Worm (Caenorhabditis elegans) whole organism, L3 larva: Measurements from ENCODE around the gene Y94H6A.12.

Source experiments
- R02D3.7 ChIP-seq: fragments of 150-350 bp; optimal IDR thresholded peaks from 2 replicates; lab custom pipeline; 2014; ENCODE audit warnings: missing biosample characterization, missing genetic modification characterization
- ZK546.5 ChIP-seq: sonication (generic microtip); optimal IDR thresholded peaks from 2 replicates; lab custom pipeline; 2017; ENCODE audit warnings: missing biosample characterization, missing genetic modification characterization
- aly-2 ChIP-seq: fragments of 150-350 bp; optimal IDR thresholded peaks from 2 replicates; lab custom pipeline; 2014; ENCODE audit warnings: missing biosample characterization, missing genetic modification characterization
- ama-1 ChIP-seq: fragments of 150-350 bp; optimal IDR thresholded peaks from 2 replicates; lab custom pipeline; 2018
- ceh-16 ChIP-seq: sonication (generic microtip); optimal IDR thresholded peaks from 2 replicates; lab custom pipeline; 2017; ENCODE audit warnings: missing biosample characterization, missing genetic modification characterization
- ceh-28 ChIP-seq: fragments of 150-350 bp; optimal IDR thresholded peaks from 2 replicates; lab custom pipeline; 2014; ENCODE audit warnings: missing biosample characterization, missing genetic modification reagents, missing genetic modification characterization
- ceh-82 ChIP-seq: fragments of 150-350 bp; optimal IDR thresholded peaks from 2 replicates; lab custom pipeline; 2014; ENCODE audit warnings: missing biosample characterization, missing genetic modification characterization
- ceh-9 ChIP-seq: sonication (generic microtip); optimal IDR thresholded peaks from 2 replicates; lab custom pipeline; 2018; ENCODE audit warnings: missing biosample characterization, missing genetic modification characterization
- daf-12 ChIP-seq: fragments of 150-350 bp; optimal IDR thresholded peaks from 2 replicates; lab custom pipeline; 2014; ENCODE audit warnings: missing biosample characterization, missing genetic modification reagents, missing genetic modification characterization
- egl-27 ChIP-seq: sonication (generic microtip); optimal IDR thresholded peaks from 4 replicates; lab custom pipeline; 2017; ENCODE audit warnings: missing biosample characterization, missing genetic modification reagents, missing genetic modification characterization
- egl-5 ChIP-seq: fragments of 150-350 bp; optimal IDR thresholded peaks from 2 replicates; lab custom pipeline; 2017; ENCODE audit warnings: missing biosample characterization, missing genetic modification reagents, missing genetic modification characterization, inconsistent platforms
- elt-2 ChIP-seq: sonication (generic microtip); optimal IDR thresholded peaks from 2 replicates; lab custom pipeline; 2016; ENCODE audit warnings: missing genetic modification reagents, mild to moderate bottlenecking, missing genetic modification characterization, missing compliant biosample characterization
- elt-3 ChIP-seq, 3 experiments: fragments of 150-350 bp in 1 of 3; sonication (generic microtip) in 2 of 3; optimal IDR thresholded peaks; 2 replicates in 2 of 3; 4 replicates in 1 of 3; lab custom pipeline; 2014 to 2017; ENCODE audit warnings: missing biosample characterization in 3 of 3, missing genetic modification characterization in 3 of 3
- eor-1 ChIP-seq, 2 experiments: fragments of 150-350 bp; optimal IDR thresholded peaks; 2 replicates each; lab custom pipeline; 2014 to 2018; ENCODE audit warnings: missing biosample characterization in 2 of 2, missing genetic modification characterization in 2 of 2
- fkh-10 ChIP-seq: sonication (generic microtip); optimal IDR thresholded peaks from 2 replicates; lab custom pipeline; 2017; ENCODE audit warnings: missing biosample characterization, missing genetic modification reagents, missing genetic modification characterization
- fkh-2 ChIP-seq: fragments of 150-350 bp; optimal IDR thresholded peaks from 2 replicates; lab custom pipeline; 2014; ENCODE audit warnings: missing biosample characterization, missing genetic modification reagents, missing genetic modification characterization
- fos-1 ChIP-seq: fragments of 150-350 bp; optimal IDR thresholded peaks from 2 replicates; lab custom pipeline; 2014; ENCODE audit warnings: missing biosample characterization, missing genetic modification characterization
- hmg-11 ChIP-seq: sonication (generic microtip); optimal IDR thresholded peaks from 2 replicates; lab custom pipeline; 2016; ENCODE audit warnings: missing genetic modification characterization, missing compliant biosample characterization
- lin-15B ChIP-seq: fragments of 150-350 bp; optimal IDR thresholded peaks from 2 replicates; lab custom pipeline; 2014; ENCODE audit warnings: missing biosample characterization, missing genetic modification characterization
- lin-39 ChIP-seq: fragments of 150-350 bp; optimal IDR thresholded peaks from 2 replicates; lab custom pipeline; 2018; ENCODE audit warnings: missing biosample characterization, missing genetic modification reagents, missing genetic modification characterization
- mdl-1 ChIP-seq: fragments of 150-350 bp; optimal IDR thresholded peaks from 2 replicates; lab custom pipeline; 2014; ENCODE audit warnings: missing biosample characterization, missing genetic modification characterization
- mml-1 ChIP-seq: fragments of 150-350 bp; sonication (generic microtip); optimal IDR thresholded peaks from 3 replicates; lab custom pipeline; 2014; ENCODE audit warnings: missing biosample characterization, missing genetic modification characterization
- nfya-1 ChIP-seq: sonication (generic microtip); optimal IDR thresholded peaks from 2 replicates; lab custom pipeline; 2017; ENCODE audit warnings: missing genetic modification characterization, mild to moderate bottlenecking, missing compliant biosample characterization, antibody characterized with exemption, moderate library complexity; ENCODE audit not compliant: insufficient read depth
- nhr-11 ChIP-seq: fragments of 150-350 bp; optimal IDR thresholded peaks from 2 replicates; lab custom pipeline; 2014; ENCODE audit warnings: missing biosample characterization, missing genetic modification characterization
- nhr-12 ChIP-seq: fragments of 150-350 bp; optimal IDR thresholded peaks from 2 replicates; lab custom pipeline; 2014; ENCODE audit warnings: missing biosample characterization, missing genetic modification characterization
- nhr-23 ChIP-seq: fragments of 150-350 bp; optimal IDR thresholded peaks from 2 replicates; lab custom pipeline; 2014; ENCODE audit warnings: missing biosample characterization, missing genetic modification reagents, missing genetic modification characterization
- nhr-237 ChIP-seq: fragments of 150-350 bp; optimal IDR thresholded peaks from 2 replicates; lab custom pipeline; 2014; ENCODE audit warnings: missing biosample characterization, missing genetic modification characterization
- nhr-28 ChIP-seq: fragments of 150-350 bp; optimal IDR thresholded peaks from 2 replicates; lab custom pipeline; 2014; ENCODE audit warnings: missing biosample characterization, missing genetic modification characterization
- nhr-43 ChIP-seq: sonication (generic microtip); optimal IDR thresholded peaks from 2 replicates; lab custom pipeline; 2016; ENCODE audit warnings: mild to moderate bottlenecking, missing genetic modification characterization, missing compliant biosample characterization; ENCODE audit not compliant: poor library complexity, severe bottlenecking
- nhr-67 ChIP-seq: fragments of 150-350 bp; optimal IDR thresholded peaks from 2 replicates; lab custom pipeline; 2014; ENCODE audit warnings: missing biosample characterization, missing genetic modification characterization
- nhr-76 ChIP-seq: fragments of 150-350 bp; sonication (generic microtip); optimal IDR thresholded peaks from 5 replicates; lab custom pipeline; 2014; ENCODE audit warnings: missing biosample characterization, missing genetic modification characterization
- nhr-77 ChIP-seq: fragments of 150-350 bp; optimal IDR thresholded peaks from 2 replicates; lab custom pipeline; 2014; ENCODE audit warnings: missing biosample characterization, missing genetic modification characterization
- pha-4 ChIP-seq: fragments of 150-350 bp; optimal IDR thresholded peaks from 2 replicates; lab custom pipeline; 2014; ENCODE audit warnings: missing biosample characterization, missing genetic modification reagents, missing genetic modification characterization
- pqm-1 ChIP-seq: fragments of 150-350 bp; optimal IDR thresholded peaks from 2 replicates; lab custom pipeline; 2017; ENCODE audit warnings: missing biosample characterization, missing genetic modification characterization, inconsistent platforms
- sea-2 ChIP-seq: fragments of 150-350 bp; sonication (generic microtip); optimal IDR thresholded peaks from 4 replicates; lab custom pipeline; 2014; ENCODE audit warnings: missing biosample characterization, missing genetic modification reagents, missing genetic modification characterization
- snpc-4 ChIP-seq: fragments of 150-350 bp; optimal IDR thresholded peaks from 2 replicates; lab custom pipeline; 2014; ENCODE audit warnings: missing biosample characterization, missing genetic modification characterization
- tbx-2 ChIP-seq: sonication (generic microtip); optimal IDR thresholded peaks from 2 replicates; lab custom pipeline; 2016; ENCODE audit warnings: mild to moderate bottlenecking, missing genetic modification characterization, missing compliant biosample characterization
- unc-62 ChIP-seq: fragments of 150-350 bp; sonication (generic microtip); optimal IDR thresholded peaks from 4 replicates; lab custom pipeline; 2014; ENCODE audit warnings: missing biosample characterization, missing genetic modification reagents, missing genetic modification characterization
- zag-1 ChIP-seq: fragments of 150-350 bp; optimal IDR thresholded peaks from 2 replicates; lab custom pipeline; 2014; ENCODE audit warnings: missing biosample characterization, missing genetic modification characterization
- ztf-11 ChIP-seq: fragments of 150-350 bp; optimal IDR thresholded peaks from 2 replicates; lab custom pipeline; 2014; ENCODE audit warnings: missing biosample characterization, missing genetic modification characterization
- ztf-4 ChIP-seq: fragments of 150-350 bp; optimal IDR thresholded peaks from 2 replicates; lab custom pipeline; 2014; ENCODE audit warnings: missing biosample characterization, missing genetic modification characterization

Y94H6A.12 gene

DNA sequence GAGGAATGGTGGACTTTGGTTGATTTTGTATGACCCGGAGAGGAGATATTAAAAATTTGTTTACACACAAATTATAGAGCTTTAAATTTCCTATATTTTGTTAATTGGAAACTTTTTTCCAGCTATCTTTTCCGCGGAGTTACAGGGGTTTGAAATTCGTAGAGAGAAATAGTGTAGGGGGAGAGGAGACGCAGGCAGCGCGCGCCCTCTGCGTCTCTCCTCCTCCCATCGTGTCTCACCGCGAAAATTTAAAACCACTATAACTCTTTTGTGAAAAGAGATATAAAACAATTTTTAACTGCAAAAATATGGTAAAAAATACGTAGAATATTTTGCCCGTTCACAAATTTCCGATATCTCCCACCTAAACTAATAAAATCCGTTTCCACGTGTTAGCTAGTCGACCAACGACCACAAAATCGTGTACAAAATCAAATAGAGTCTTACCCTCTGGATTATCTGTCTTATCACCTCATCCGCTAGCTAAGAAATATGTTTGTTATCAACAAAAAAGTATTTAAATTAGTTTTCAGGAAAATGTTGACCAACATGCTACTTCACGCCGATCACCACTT, 29.7 kb upstream of the Y94H6A.12 start, which contains the start of gene nhr-277:
Gene nhr-277 (plus strand): TSS at position 525 of the 575 bp plus-strand sequence.
- TF ChIP-seq eor-1 (tag; optimal IDR thresholded peaks at IDR 0.05; lab: Kevin White, UChicago) (no peak), ZK546.5 (tag; lab: Kevin White, UChicago) (no peak), aly-2 (no peak), pha-4 (no peak), R02D3.7 (tag; lab: Kevin White, UChicago) (no peak), nhr-237 (tag; lab: Kevin White, UChicago) (no peak)

DNA sequence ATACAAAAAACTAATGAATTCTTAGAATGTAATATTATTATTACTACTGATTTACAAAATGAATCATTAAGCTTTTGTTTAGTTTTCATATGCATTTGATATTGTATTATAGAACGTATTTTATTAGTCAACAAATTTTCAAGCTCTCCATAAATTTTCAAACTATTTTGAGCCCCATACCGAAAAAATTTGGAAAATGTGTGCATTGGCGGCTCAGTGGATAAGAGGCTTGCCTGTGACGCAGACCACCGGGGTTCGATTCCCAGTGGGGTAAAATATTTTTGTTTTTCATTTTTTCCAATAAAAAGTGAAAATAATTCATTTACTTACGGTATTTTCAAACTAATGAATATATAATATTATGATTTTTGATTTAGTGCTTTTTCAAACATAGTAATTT, 25.6 kb upstream of the Y94H6A.12 start:
- no peak for TF ChIP-seq unc-62 (GFP tag; lab: Kevin White, UChicago)
- TF ChIP-seq fkh-2 (tag; lab: Kevin White, UChicago) = no peak
- TF ChIP-seq nhr-23 (tag; lab: Kevin White, UChicago) = no peak
- TF ChIP-seq R02D3.7 (tag; lab: Kevin White, UChicago) = no peak
- no peak for TF ChIP-seq fos-1 (tag; lab: Kevin White, UChicago)
- no peak for TF ChIP-seq nhr-77 (tag; lab: Kevin White, UChicago)
- TF ChIP-seq mdl-1 (tag; lab: Kevin White, UChicago) = no peak
- no peak for TF ChIP-seq ztf-4 (tag; lab: Kevin White, UChicago)
- no peak for TF ChIP-seq pqm-1
- TF ChIP-seq ZK546.5 (tag; lab: Kevin White, UChicago) = no peak
- no peak for TF ChIP-seq fkh-10 (GFP tag; lab: Kevin White, UChicago)

DNA sequence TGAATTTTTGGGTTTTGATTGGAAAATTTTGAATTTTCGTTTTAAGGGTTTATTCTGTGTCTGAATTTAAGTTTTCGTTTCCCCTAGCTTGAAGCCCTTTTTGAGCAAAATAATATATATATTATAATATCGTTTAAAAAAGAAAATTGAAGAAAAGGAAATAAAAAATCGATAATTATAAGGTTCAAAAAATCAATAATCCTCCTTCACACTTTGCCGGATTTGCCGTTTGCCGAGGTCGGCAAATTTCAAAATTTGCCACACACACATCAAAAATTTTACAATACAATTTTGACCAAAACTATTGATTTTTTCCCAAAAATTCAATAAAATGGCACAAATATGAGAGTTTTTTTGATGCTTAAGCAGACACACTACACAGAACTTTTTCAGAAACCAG, 23.7 kb upstream of the Y94H6A.12 start:
- TF ChIP-seq nhr-76 (tag; lab: Kevin White, UChicago) (no peak), ceh-28 (peak; percentile 54)

DNA sequence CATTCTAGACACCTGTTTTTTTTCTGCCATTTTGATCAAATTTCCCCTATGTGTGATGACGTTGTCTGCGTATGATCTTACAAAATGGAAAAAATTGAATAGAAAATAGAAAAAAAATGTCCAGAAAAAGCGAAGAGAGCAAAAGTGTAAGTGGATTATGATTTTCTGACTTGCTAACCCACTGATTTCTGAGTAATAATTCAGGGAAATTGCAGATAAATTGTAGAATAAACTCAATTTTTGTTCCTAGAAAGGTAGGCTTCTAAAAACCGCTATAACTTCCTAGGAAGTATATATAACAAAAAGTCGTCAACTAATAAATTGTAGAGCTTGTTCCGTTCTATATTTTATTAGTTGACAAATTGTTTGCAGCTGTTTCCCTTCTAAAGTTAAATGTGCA, 21.8 kb upstream of the Y94H6A.12 start:
- TF ChIP-seq fos-1 (tag; lab: Kevin White, UChicago) (no peak), fkh-10 (GFP tag; lab: Kevin White, UChicago) (no peak), nhr-11 (tag; lab: Kevin White, UChicago) (peak; percentile 32), pqm-1 (no peak), nhr-12 (no peak)
- TF ChIP-seq, all 47 proteins: peak for 1

DNA sequence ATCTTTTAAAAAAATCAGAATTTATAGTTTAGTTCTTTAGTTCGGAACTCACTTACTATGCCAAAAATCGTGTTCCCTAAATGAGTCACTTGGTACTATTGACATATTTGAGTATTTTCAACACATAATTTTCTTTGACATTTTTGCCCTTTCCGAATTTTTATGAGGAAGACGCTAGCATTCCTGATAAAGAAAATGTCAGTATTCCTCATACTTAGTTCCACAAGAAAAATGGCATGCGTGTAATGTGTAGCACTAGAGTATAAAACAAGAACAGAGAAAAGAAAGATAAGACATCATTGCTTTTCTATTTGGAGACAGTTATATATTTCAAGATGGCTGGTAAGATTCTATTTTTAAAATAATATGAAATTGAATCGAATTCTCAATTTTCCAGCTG, 17.1 kb upstream of the Y94H6A.12 start, which contains the start of gene Y94H6A.2:
Gene Y94H6A.2 (plus strand): TSS at position 336 of the 400 bp plus-strand sequence.
- TF ChIP-seq nfya-1 = no peak
- TF ChIP-seq elt-2 = peak; percentile 19
- no peak for TF ChIP-seq lin-15B
- no peak for TF ChIP-seq ceh-28
- TF ChIP-seq nhr-11 (tag; lab: Kevin White, UChicago) = no peak

DNA sequence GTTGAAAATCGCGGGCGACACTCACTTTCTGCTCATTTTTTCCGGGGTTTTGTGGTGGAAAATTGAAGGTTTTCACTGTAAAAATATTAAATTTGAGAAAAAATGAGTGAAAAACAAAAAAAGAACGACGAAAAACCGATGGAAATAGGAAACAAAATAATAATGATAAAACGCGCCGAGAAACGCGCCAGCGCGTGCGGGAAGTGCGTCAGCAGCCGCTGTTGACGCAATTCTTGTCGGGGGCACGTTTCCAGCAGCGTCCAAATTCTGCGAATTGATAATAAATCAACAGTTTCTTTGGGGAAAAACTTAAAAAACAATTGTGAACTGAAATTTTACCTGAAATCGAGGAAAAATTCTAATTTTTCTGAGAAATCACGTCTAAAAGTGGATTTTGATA, 12.9 kb upstream of the Y94H6A.12 start, which contains the start of gene ubxn-2:
Gene ubxn-2 (minus strand): TSS at position 36 of the 400 bp plus-strand sequence.
- TF ChIP-seq nhr-77 (tag; lab: Kevin White, UChicago) (no peak), snpc-4 (tag; lab: Kevin White, UChicago) (peak; percentile 70), sea-2 (GFP tag; lab: Kevin White, UChicago) (no peak), mdl-1 (tag; lab: Kevin White, UChicago) (no peak), ceh-16 (tag; lab: Kevin White, UChicago) (no peak), R02D3.7 (tag; lab: Kevin White, UChicago) (peak; percentile 43), ama-1 (lab: Kevin White, UChicago) (peak; percentile 35), nhr-67 (tag; lab: Kevin White, UChicago) (no peak), pqm-1 (peak; percentile 30), ztf-11 (tag; lab: Kevin White, UChicago) (no peak), tbx-2 (tag; lab: Kevin White, UChicago) (peak; percentile 52), lin-39 (tag; lab: Kevin White, UChicago) (peak; percentile 74), aly-2 (no peak), nhr-43 (peak; percentile 66), hmg-11 (peak; percentile 92), nhr-28 (tag; lab: Kevin White, UChicago) (no peak), daf-12 (tag; lab: Kevin White, UChicago) (no peak), egl-5 (tag; lab: Kevin White, UChicago) (peak; percentile 24), nfya-1 (peak; percentile 68), elt-3 (tag; optimal IDR thresholded peaks at IDR 0.05; lab: Kevin White, UChicago) (no peak), ceh-28 (peak; percentile 51), eor-1 (tag; optimal IDR thresholded peaks at IDR 0.05; lab: Kevin White, UChicago) (no peak), ceh-9 (tag; lab: Kevin White, UChicago) (no peak), fos-1 (tag; lab: Kevin White, UChicago) (no peak), nhr-12 (no peak), ZK546.5 (tag; lab: Kevin White, UChicago) (no peak), ztf-4 (tag; lab: Kevin White, UChicago) (no peak), zag-1 (no peak), lin-15B (peak; percentile 77), egl-27 (tag; lab: Kevin White, UChicago) (no peak), ceh-82 (tag; lab: Kevin White, UChicago) (no peak), mml-1 (no peak)
